Fruit fly (Drosophila melanogaster) whole organism, larva: ENCODE results near the gene CG14314.

Experiments
- noc ChIP-seq: fragments of 200-800 bp; sonication (Bioruptor generic); optimal IDR thresholded peaks from 3 replicates; lab custom pipeline; 2019; ENCODE audit warnings: missing biosample characterization, mild to moderate bottlenecking, missing genetic modification characterization, moderate library complexity

CG14314 gene

DNA sequence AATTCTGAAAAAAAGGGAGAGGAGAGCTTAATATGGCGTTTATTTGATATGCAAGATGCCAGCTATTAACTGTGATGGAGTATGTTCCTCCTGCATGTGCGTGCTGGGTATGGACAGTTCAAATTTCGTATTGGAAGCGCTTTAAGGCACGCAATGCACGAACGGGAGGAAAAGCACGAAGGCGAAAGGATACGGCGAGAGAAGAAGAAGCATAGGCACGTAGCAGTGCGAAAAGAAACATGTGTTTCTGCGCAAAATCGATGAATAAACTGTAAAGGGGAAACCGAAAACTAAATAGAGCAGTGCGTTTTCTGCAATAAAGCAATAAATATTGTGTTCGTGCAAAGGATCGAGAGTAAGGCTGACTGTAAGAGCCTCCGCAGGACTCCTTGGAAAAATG is at the start of gene CG14314:
TSS of gene CG14314 (plus strand) at position 243 of the 400 bp plus-strand sequence.
- TF ChIP-seq noc (tag; lab: Kevin White, UChicago) = no peak

DNA sequence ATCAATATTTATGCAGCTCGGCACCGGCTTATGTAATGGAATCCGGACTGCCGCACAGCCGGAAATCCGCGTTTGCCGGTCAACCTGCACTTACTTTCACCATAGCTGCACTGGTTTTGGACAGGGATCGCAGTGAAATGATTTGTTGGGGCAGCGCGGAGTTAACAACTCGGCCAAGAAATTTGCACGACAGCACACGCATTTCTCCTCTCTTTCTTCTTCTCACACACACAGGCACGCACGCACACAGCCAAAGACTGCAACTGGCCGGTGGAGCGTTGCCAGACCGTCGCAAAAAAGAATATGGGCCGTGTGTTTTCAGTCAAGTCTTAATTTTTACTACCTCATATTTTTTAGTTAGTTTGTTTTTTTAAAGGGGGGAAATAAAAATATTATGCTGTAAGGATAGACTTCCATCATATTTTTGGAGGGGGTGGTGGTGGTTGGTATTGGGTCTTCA is 49.7 kb upstream of the CG14314 start:
- peak; percentile 30 for TF ChIP-seq noc (tag; lab: Kevin White, UChicago)

DNA sequence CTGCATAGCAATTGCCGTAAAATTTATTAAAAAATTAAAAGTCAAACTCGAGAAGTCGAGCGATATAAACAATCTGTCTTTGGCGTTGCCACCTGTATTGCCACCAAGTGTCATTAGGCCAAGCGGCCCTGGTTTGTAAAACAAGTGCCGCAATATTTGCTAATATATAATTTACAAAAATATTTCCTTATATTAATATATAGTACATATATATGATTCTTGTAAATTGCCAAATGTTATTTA is 48.8 kb upstream of the CG14314 start, which contains the start of the genes CG7215 and Prx5:
TSS of gene CG7215 (minus strand) at position 101 of the 243 bp plus-strand sequence.
TSS of gene Prx5 (minus strand) at position 101 of the 243 bp plus-strand sequence.
- no peak for TF ChIP-seq noc (tag; lab: Kevin White, UChicago)

- no peak for TF ChIP-seq noc (tag; lab: Kevin White, UChicago)
These were observed 48.3 kb upstream of the CG14314 start, which contains the start of gene wrd for dm6 chr3R:18167416-18168237. TSS of gene wrd (plus strand) at chr3R:18167757.

dm6 chr3R:18168398-18168797 is 47.5 kb upstream of the CG14314 start:
- TF ChIP-seq noc (tag; lab: Kevin White, UChicago) = peak; percentile 53

DNA sequence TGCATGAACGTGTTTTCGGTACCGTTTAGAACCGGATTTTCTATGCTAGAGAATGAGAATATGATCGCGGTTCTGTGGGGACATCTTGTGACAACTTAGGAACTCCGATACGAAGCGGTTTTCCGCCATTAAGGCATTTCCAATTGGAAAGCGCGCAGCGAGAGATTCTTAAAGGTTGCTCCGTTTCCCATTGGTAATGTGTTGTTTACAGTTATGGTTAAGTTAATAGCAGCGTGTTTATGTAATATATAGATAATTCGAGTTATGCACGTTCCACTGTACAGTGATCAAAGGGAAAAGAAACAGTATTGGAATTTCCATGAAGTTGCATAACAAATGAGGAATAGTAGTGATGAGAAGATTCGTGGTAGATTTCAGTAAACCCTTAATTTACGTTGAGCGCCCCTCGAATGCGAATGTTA is 47.0 kb upstream of the CG14314 start:
- no peak for TF ChIP-seq noc (tag; lab: Kevin White, UChicago)

- TF ChIP-seq noc (tag; lab: Kevin White, UChicago) = no peak
These were observed 45.9 kb upstream of the CG14314 start for dm6 chr3R:18169982-18170531.

DNA sequence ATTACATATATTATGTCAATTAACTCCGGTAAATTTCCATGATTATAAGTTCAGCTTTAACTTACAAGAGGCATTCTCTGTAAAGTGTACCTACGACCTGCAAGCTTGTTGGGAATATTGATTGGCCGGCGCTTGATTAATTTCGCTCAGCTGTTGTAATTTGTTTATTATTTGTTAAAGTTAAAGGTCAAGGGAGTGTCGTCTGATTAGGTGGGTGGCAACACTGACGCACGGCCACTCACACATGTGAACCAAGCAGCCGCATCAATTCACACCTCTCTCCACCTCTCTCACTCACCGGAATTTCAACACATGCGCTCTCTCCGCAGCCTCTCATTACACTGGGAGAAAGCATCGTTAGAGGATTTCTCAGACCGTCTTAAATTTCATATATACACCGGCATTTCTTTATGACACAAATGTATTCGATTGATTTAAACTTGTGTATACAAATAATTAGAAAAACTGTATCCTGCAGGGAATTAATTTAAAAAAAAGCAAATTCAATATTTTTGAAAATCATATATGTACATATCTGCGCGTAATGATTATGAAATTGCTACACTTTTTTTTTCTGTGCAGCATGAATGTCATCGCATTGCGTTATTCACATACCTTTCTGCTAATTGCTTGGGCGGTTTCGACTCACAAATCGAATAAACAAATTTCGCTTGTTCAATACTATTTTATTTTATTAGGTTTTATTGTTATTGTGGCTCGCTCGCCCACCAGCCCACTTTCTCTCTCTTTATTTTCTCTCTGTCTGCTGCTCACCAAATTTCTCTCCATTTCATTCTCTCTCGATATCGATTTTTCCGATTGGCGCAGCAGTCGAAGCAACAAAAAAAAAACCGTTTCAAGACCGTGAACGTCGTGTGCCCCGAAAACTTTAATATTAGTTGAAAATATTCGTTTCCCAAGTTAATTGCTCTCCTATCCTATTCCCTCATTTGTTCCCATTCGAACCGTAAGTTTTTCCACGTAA is 43.7 kb upstream of the CG14314 start:
- peak; percentile 89 for TF ChIP-seq noc (tag; lab: Kevin White, UChicago)

- no peak for TF ChIP-seq noc (tag; lab: Kevin White, UChicago)
These were observed 32.7 kb upstream of the CG14314 start, which contains the start of gene cdm for dm6 chr3R:18183244-18183643. TSS of gene cdm (minus strand) at chr3R:18183479.

DNA sequence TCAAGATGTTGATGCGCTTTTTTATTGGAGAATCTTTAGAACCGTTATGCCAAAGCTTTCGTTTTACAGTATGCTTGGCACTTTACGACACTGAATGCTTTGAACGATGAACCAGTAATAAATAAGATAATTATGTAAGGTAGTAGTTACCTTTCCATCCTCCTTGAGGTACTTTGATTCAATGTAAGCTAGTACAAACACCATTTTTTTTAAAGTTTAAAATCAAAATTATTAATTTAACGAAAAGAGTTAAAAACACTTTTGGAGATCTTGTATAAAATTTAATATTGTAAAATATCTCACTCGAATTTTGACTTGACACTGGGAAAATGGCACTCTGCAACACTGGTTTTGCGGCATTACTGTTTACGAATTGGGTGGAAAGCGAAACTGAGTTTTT is 30.6 kb upstream of the CG14314 start, which contains the start of the genes Arp5 and CG7208:
TSS of gene Arp5 (plus strand) at position 114 of the 400 bp plus-strand sequence.
TSS of gene CG7208 (minus strand) at position 331 of the 400 bp plus-strand sequence.
- peak; percentile 81 for TF ChIP-seq noc (tag; lab: Kevin White, UChicago)

- peak; percentile 87 for TF ChIP-seq noc (tag; lab: Kevin White, UChicago)
These were observed 27.2 kb upstream of the CG14314 start, which contains the start of the genes CG12321 and MED17 for dm6 chr3R:18188702-18189125. TSS of gene CG12321 (minus strand) at chr3R:18188707. TSS of gene MED17 (plus strand) at chr3R:18189072.

- TF ChIP-seq noc (tag; lab: Kevin White, UChicago) = no peak
These were observed 24.1 kb upstream of the CG14314 start, which contains the start of gene CG14313 for dm6 chr3R:18191867-18192266. TSS of gene CG14313 (minus strand) at chr3R:18191967.

DNA sequence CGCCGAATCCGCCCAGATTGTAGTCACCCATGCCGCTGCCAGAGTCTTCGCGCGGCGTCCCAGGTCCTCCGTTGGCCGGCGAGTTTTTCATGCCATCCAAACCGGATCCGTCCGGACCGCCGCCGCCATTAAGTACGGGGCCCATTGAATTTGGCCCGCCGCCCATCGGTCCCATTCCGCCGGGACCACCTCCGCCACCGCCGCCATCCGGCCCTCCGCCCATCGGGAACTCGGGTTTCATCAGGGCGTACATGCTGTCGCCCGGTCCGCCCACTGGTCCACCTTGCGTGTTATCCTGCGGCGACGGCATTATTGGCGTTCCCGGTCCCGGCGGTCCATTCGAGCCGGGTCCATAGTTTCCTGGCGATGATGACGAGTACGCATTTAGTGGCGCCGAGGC is 20.6 kb upstream of the CG14314 start:
- no peak for TF ChIP-seq noc (tag; lab: Kevin White, UChicago)

- TF ChIP-seq noc (tag; lab: Kevin White, UChicago) = no peak
These were observed 19.3 kb upstream of the CG14314 start for dm6 chr3R:18196622-18196990.
